Worm (Caenorhabditis elegans): ENCODE measurements around the gene C40A11.6.

C40A11.6 gene

DNA sequence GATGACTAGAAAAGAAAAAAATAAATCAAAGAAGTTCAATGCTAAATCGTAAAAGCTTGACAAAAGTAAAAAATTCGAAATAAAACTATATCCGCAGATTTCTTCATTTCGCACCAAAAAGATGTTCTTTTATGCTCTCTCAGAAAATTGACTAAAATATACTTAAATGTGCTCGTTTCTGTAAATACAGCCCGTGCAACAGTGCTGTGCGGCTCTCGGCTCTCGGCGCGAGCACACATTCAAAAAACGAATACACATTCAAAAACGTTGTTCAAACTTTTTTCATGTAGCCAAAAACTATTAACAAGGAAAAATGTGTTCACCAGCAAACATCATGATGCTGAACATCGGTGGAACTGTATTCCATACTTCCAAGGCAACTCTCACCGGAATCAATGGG lies 4.6 kb downstream of the C40A11.6 start, which contains the start of gene C40A11.3:
TSS of gene C40A11.3 (plus strand) at position 301 of the 400 bp plus-strand sequence.
- TF ChIP-seq ztf-4 (tag; optimal IDR thresholded peaks at IDR 0.05) (no peak), mdl-1 (tag; optimal IDR thresholded peaks at IDR 0.05) (no peak), fos-1 (tag; optimal IDR thresholded peaks at IDR 0.05) (no peak), egl-27 (tag; optimal IDR thresholded peaks at IDR 0.05) (no peak), crh-2 (tag; optimal IDR thresholded peaks at IDR 0.05) (no peak), nhr-237 (tag; optimal IDR thresholded peaks at IDR 0.05) (no peak), F13H6.1 (tag; optimal IDR thresholded peaks at IDR 0.05) (no peak), ztf-11 (tag; optimal IDR thresholded peaks at IDR 0.05) (no peak), lin-39 (tag; optimal IDR thresholded peaks at IDR 0.05) (no peak), elt-3 (tag; optimal IDR thresholded peaks at IDR 0.05) (no peak), ceh-16 (tag; optimal IDR thresholded peaks at IDR 0.05) (no peak), R02D3.7 (tag; optimal IDR thresholded peaks at IDR 0.05) (no peak)

DNA sequence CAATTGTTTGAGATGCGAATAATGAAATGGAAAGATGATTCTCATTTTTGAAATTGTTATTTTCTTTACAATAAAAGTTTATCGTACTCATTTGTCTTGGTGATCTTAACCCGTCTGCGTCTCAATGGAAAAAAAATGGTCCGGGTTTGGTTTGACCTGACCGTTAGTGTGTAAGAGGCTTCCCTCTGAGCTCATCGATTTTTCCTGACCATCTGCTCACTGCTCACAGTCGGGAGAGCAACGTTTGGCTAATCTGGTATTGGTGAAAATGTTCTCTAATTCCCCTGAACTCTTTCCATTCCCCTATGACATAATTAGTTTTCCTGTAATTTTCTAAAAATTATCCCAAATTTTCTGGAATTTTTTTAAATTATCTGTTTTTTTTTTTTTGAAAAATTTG lies 6.6 kb downstream of the C40A11.6 start:
- TF ChIP-seq mab-5 (tag; optimal IDR thresholded peaks at IDR 0.05) (no peak), lin-11 (tag; optimal IDR thresholded peaks at IDR 0.05) (no peak), snpc-4 (tag; optimal IDR thresholded peaks at IDR 0.05) (no peak), nhr-6 (tag; optimal IDR thresholded peaks at IDR 0.05) (no peak), elt-1 (tag; optimal IDR thresholded peaks at IDR 0.05) (no peak)

DNA sequence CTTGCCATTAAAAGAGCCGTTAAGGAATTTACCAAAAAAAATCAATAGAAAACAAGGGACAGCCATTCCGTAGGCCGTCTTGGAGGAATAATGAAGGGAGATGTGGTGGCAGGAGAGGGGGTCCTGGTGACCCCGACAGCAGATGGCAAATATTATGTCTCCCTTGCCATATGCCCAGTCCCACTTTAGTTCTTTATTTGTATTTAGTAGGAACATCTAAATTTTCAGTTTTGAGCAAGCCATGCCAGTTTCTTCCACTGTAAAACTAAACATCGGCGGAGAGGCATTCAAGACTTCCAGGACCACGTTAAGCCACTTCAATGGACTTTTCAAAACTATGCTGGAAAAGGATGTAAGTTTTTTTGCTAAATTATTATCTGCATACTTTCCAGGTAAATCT lies 8.2 kb downstream of the C40A11.6 start, which contains the start of gene C40A11.4:
TSS of gene C40A11.4 (plus strand) at position 188 of the 400 bp plus-strand sequence.
- TF ChIP-seq gmeb-1 (tag; optimal IDR thresholded peaks at IDR 0.05) = no peak
- TF ChIP-seq egl-27 (tag; optimal IDR thresholded peaks at IDR 0.05) = no peak
- no peak for TF ChIP-seq lin-13 (GFP tag; optimal IDR thresholded peaks at IDR 0.05)
- TF ChIP-seq sma-9 (GFP tag; optimal IDR thresholded peaks at IDR 0.05) = no peak
- no peak for TF ChIP-seq sma-9 (tag; optimal IDR thresholded peaks at IDR 0.05)
- no peak for TF ChIP-seq lin-39 (tag; optimal IDR thresholded peaks at IDR 0.05)
- TF ChIP-seq nhr-21 (tag; optimal IDR thresholded peaks at IDR 0.05) = no peak
- TF ChIP-seq elt-1 (tag; optimal IDR thresholded peaks at IDR 0.05) = no peak
- TF ChIP-seq nhr-77 (tag; optimal IDR thresholded peaks at IDR 0.05) = no peak
- TF ChIP-seq ama-1 (optimal IDR thresholded peaks at IDR 0.05) = no peak
- TF ChIP-seq nhr-11 (tag; optimal IDR thresholded peaks at IDR 0.05) = no peak
- no peak for TF ChIP-seq elt-3 (tag; optimal IDR thresholded peaks at IDR 0.05)
- no peak for TF ChIP-seq zag-1 (tag; optimal IDR thresholded peaks at IDR 0.05)
- no peak for TF ChIP-seq mdl-1 (tag; optimal IDR thresholded peaks at IDR 0.05)
- no peak for TF ChIP-seq ztf-1 (GFP tag; conservative IDR thresholded peaks at IDR 0.05)
- no peak for TF ChIP-seq sma-3 (GFP tag; optimal IDR thresholded peaks at IDR 0.05)
- no peak for TF ChIP-seq skn-1 (tag; optimal IDR thresholded peaks at IDR 0.05)
- TF ChIP-seq ztf-4 (tag; optimal IDR thresholded peaks at IDR 0.05) = no peak
- TF ChIP-seq unc-62 (GFP tag; optimal IDR thresholded peaks at IDR 0.05) = no peak

DNA sequence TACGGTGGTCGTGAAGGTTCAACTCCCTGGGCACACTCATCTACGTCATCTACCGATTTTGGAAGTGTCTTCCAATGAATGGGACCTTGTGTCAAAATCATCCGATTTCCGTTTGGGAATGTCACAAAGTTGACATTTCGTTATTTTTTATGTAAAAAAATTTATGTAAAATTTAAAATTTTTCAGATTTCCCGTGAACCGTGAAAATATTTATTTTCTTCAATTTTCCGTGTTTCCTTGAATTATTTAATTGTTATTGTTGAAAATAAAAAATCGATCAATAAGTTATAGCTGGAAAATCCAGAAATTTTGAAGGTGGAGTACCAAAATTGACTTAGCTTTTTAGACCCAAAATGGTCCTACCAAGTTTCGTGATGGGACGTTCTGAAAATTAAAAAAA lies 9.9 kb downstream of the C40A11.6 start, which contains the start of gene hpo-7:
TSS of gene hpo-7 (minus strand) at position 101 of the 400 bp plus-strand sequence.
- no peak for TF ChIP-seq alr-1 (tag; optimal IDR thresholded peaks at IDR 0.05)
- TF ChIP-seq unc-62 (GFP tag; optimal IDR thresholded peaks at IDR 0.05) = no peak
- TF ChIP-seq ztf-11 (tag; optimal IDR thresholded peaks at IDR 0.05) = no peak
- TF ChIP-seq nhr-6 (tag; optimal IDR thresholded peaks at IDR 0.05) = no peak
- TF ChIP-seq skn-1 (tag; optimal IDR thresholded peaks at IDR 0.05) = no peak
- no peak for TF ChIP-seq mdl-1 (tag; optimal IDR thresholded peaks at IDR 0.05)
- no peak for TF ChIP-seq F13H6.1 (tag; optimal IDR thresholded peaks at IDR 0.05)
- TF ChIP-seq ztf-1 (GFP tag; conservative IDR thresholded peaks at IDR 0.05) = no peak
- no peak for TF ChIP-seq lin-13 (GFP tag; optimal IDR thresholded peaks at IDR 0.05)
- TF ChIP-seq gmeb-1 (tag; optimal IDR thresholded peaks at IDR 0.05) = no peak
- TF ChIP-seq nhr-10 (tag; optimal IDR thresholded peaks at IDR 0.05) = no peak
- no peak for TF ChIP-seq sma-9 (GFP tag; optimal IDR thresholded peaks at IDR 0.05)
- TF ChIP-seq sma-9 (tag; optimal IDR thresholded peaks at IDR 0.05) = no peak

DNA sequence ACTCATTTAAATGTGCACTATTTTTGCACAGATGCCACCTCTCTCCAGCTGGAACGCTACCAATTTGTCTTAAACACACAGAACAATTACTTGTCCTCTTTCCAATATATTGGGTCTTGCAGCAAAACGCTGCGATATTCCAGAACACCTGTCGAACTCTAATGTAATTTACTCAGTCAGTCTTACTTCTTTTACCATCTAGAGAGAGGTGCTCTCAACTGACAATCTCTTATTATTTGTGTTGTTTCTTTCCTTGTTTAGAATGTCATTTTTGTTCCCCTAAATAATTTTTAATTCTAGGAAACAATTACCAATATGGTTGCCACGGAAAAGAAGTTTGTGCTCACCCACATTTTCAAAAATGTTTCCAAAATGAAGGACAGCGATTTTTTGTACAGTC lies 14.7 kb downstream of the C40A11.6 start, which contains the start of gene sdz-28:
TSS of gene sdz-28 (plus strand) at position 301 of the 400 bp plus-strand sequence.
- TF ChIP-seq aly-2 (tag; optimal IDR thresholded peaks at IDR 0.05) (no peak), egl-27 (tag; optimal IDR thresholded peaks at IDR 0.05) (no peak), elt-3 (tag; optimal IDR thresholded peaks at IDR 0.05) (no peak), alr-1 (tag; optimal IDR thresholded peaks at IDR 0.05) (no peak), nhr-25 (tag; optimal IDR thresholded peaks at IDR 0.05) (no peak), gmeb-1 (tag; optimal IDR thresholded peaks at IDR 0.05) (no peak), lin-11 (tag; optimal IDR thresholded peaks at IDR 0.05) (no peak), zag-1 (tag; optimal IDR thresholded peaks at IDR 0.05) (no peak)

Data from whole organism, L2 larva.